Worm (Caenorhabditis elegans) whole organism, L4 larva: ENCODE data around the gene ZK863.8.

Experiments used
- ceh-44 ChIP-seq: fragments of 200-800 bp; sonication (Bioruptor generic); IDR thresholded peaks from 2 replicates; pipeline ENCODE4 v1.3.6; 2022; ENCODE audit warnings: missing genetic modification reagents, missing genetic modification characterization, missing compliant biosample characterization
- ceh-62 ChIP-seq: sonication (generic microtip); optimal IDR thresholded peaks from 2 replicates; lab custom pipeline; 2017; ENCODE audit warnings: missing biosample characterization, missing genetic modification characterization
- fkh-10 ChIP-seq: fragments of 150-350 bp; optimal IDR thresholded peaks from 2 replicates; lab custom pipeline; 2014; ENCODE audit warnings: missing biosample characterization, missing genetic modification reagents, missing genetic modification characterization
- lsy-2 ChIP-seq, 2 experiments: fragments of 150-350 bp in 1 of 2; sonication (generic microtip) in 1 of 2; optimal IDR thresholded peaks; 2 replicates each; lab custom pipeline; 2014 to 2017; ENCODE audit warnings: missing biosample characterization in 2 of 2, missing genetic modification characterization in 2 of 2
- nhr-25 ChIP-seq: sonication (generic microtip); optimal IDR thresholded peaks from 2 replicates; lab custom pipeline; 2017; ENCODE audit warnings: missing genetic modification characterization, mild to moderate bottlenecking, missing compliant biosample characterization, antibody characterized with exemption, moderate library complexity, borderline replicate concordance; ENCODE audit not compliant: insufficient read depth
- unc-62 ChIP-seq, 3 experiments: fragments of 150-350 bp in 1 of 3; sonication (generic microtip); optimal IDR thresholded peaks in 2 of 3; peaks in 1 of 3; 1 replicate in 1 of 3; 2 replicates in 2 of 3; lab custom pipeline; 2014 to 2017; ENCODE audit warnings: missing biosample characterization in 3 of 3, missing genetic modification characterization in 3 of 3, missing genetic modification reagents in 3 of 3, missing genotype in 1 of 3

ce11 chrV:12213027-12213426 is 25.7 kb upstream of the ZK863.8 start, which contains the start of gene vab-8:
- TF ChIP-seq ceh-62 (tag; lab: Kevin White, UChicago) (no peak), nhr-25 (tag; lab: Kevin White, UChicago) (no peak), unc-62 (GFP tag; optimal IDR thresholded peaks at IDR 0.05 in 1 of 2; lab: Kevin White, UChicago) (no peak), unc-62 (tag; optimal IDR thresholded peaks at IDR 0.05; lab: Kevin White, UChicago) (no peak), fkh-10 (GFP tag; lab: Kevin White, UChicago) (no peak), lsy-2 (tag; optimal IDR thresholded peaks at IDR 0.05; lab: Kevin White, UChicago) (no peak), ceh-44 (GFP tag; lab: Robert Waterston, UW) (no peak)
